Worm (Caenorhabditis elegans) whole organism, L2 larva: ENCODE measurements around the gene pigw-1.

Experiments
- aly-2 ChIP-seq: fragments of 150-350 bp; optimal IDR thresholded peaks from 2 replicates; lab custom pipeline; 2014; ENCODE audit warnings: missing biosample characterization, missing genetic modification characterization
- ama-1 ChIP-seq: fragments of 150-350 bp; optimal IDR thresholded peaks from 2 replicates; lab custom pipeline; 2018; ENCODE audit warnings: inconsistent platforms
- blmp-1 ChIP-seq: sonication (generic microtip); optimal IDR thresholded peaks from 2 replicates; lab custom pipeline; 2017; ENCODE audit warnings: missing genetic modification characterization, mild to moderate bottlenecking, missing compliant biosample characterization, antibody characterized with exemption, moderate library complexity; ENCODE audit not compliant: insufficient read depth
- ceh-82 ChIP-seq: fragments of 150-350 bp; optimal IDR thresholded peaks from 2 replicates; lab custom pipeline; 2014; ENCODE audit warnings: missing biosample characterization, missing genetic modification characterization
- fos-1 ChIP-seq: fragments of 150-350 bp; optimal IDR thresholded peaks from 2 replicates; lab custom pipeline; 2014; ENCODE audit warnings: missing biosample characterization, missing genetic modification characterization
- lin-13 ChIP-seq: fragments of 150-350 bp; optimal IDR thresholded peaks from 2 replicates; lab custom pipeline; 2014; ENCODE audit warnings: missing biosample characterization, missing genetic modification reagents, missing genetic modification characterization
- mdl-1 ChIP-seq, 2 experiments: fragments of 150-350 bp in 1 of 2; sonication (generic microtip) in 1 of 2; optimal IDR thresholded peaks; 2 replicates each; lab custom pipeline; 2017; ENCODE audit warnings: missing biosample characterization in 2 of 2, missing genetic modification characterization in 2 of 2
- nhr-12 ChIP-seq: fragments of 150-350 bp; optimal IDR thresholded peaks from 2 replicates; lab custom pipeline; 2014; ENCODE audit warnings: missing biosample characterization, missing genetic modification characterization
- snpc-4 ChIP-seq: fragments of 150-350 bp; optimal IDR thresholded peaks from 2 replicates; lab custom pipeline; 2014; ENCODE audit warnings: missing biosample characterization, missing genetic modification characterization
- unc-62 ChIP-seq: fragments of 150-350 bp; optimal IDR thresholded peaks from 2 replicates; lab custom pipeline; 2014; ENCODE audit warnings: missing biosample characterization, missing genetic modification reagents, missing genetic modification characterization
- zag-1 ChIP-seq: fragments of 150-350 bp; optimal IDR thresholded peaks from 2 replicates; lab custom pipeline; 2014; ENCODE audit warnings: missing biosample characterization, missing genetic modification characterization
- ztf-11 ChIP-seq: sonication (generic microtip); optimal IDR thresholded peaks from 2 replicates; lab custom pipeline; 2017; ENCODE audit warnings: missing biosample characterization, missing genetic modification characterization
- ztf-4 ChIP-seq: fragments of 150-350 bp; optimal IDR thresholded peaks from 2 replicates; lab custom pipeline; 2014; ENCODE audit warnings: missing biosample characterization, missing genetic modification characterization

- TF ChIP-seq aly-2 (tag; lab: Kevin White, UChicago) (no peak), unc-62 (no peak), ceh-82 (no peak), lin-13 (no peak), ztf-4 (tag; lab: Kevin White, UChicago) (no peak), zag-1 (tag; lab: Kevin White, UChicago) (no peak), ama-1 (lab: Kevin White, UChicago) (no peak), blmp-1 (tag; lab: Kevin White, UChicago) (no peak), nhr-12 (tag; lab: Kevin White, UChicago) (no peak), ztf-11 (no peak), snpc-4 (no peak), mdl-1 (tag; optimal IDR thresholded peaks at IDR 0.05; lab: Kevin White, UChicago) (no peak), fos-1 (tag; lab: Kevin White, UChicago) (no peak)
Measured at ce11 chrII:2832539-2832938, 52.2 kb downstream of the pigw-1 start.
